Fruit fly (Drosophila melanogaster) whole organism, embryonic: ENCODE results near the gene Cpr66Cb.

Experiments
- BEAF-32 ChIP-seq: fragments of 200-800 bp; sonication (Bioruptor generic); optimal IDR thresholded peaks from 3 replicates; lab custom pipeline; 2017; ENCODE audit warnings: missing biosample characterization, missing genetic modification characterization, mild to moderate bottlenecking, moderate library complexity, missing genetic modification reagents
- Bgb ChIP-seq: fragments of 200-800 bp; sonication (Bioruptor generic); IDR thresholded peaks from 2 replicates; pipeline ENCODE4 v1.3.6; 2022; ENCODE audit warnings: missing biosample characterization, missing genetic modification characterization; ENCODE audit not compliant: partially characterized antibody
- CG12155 ChIP-seq: fragments of 200-800 bp; sonication (Bioruptor generic); optimal IDR thresholded peaks from 3 replicates; lab custom pipeline; 2016; ENCODE audit warnings: missing biosample characterization, missing genetic modification characterization
- CG1233 ChIP-seq: fragments of 200-800 bp; sonication (Bioruptor generic); optimal IDR thresholded peaks from 4 replicates; lab custom pipeline; 2018; ENCODE audit warnings: missing biosample characterization, mild to moderate bottlenecking, missing genetic modification characterization
- CG13775 ChIP-seq: fragments of 200-800 bp; sonication (Bioruptor generic); optimal IDR thresholded peaks from 3 replicates; lab custom pipeline; 2017; ENCODE audit warnings: missing biosample characterization, mild to moderate bottlenecking, missing genetic modification characterization
- CG15601 ChIP-seq: fragments of 200-800 bp; sonication (Bioruptor generic); optimal IDR thresholded peaks from 3 replicates; lab custom pipeline; 2019; ENCODE audit warnings: missing biosample characterization, mild to moderate bottlenecking, missing genetic modification characterization, moderate library complexity
- CG1602 ChIP-seq: fragments of 200-800 bp; sonication (Bioruptor generic); optimal IDR thresholded peaks from 3 replicates; lab custom pipeline; 2016; ENCODE audit warnings: missing biosample characterization, missing genetic modification characterization
- CG1603 ChIP-seq: fragments of 200-800 bp; sonication (Bioruptor generic); optimal IDR thresholded peaks from 2 replicates; lab custom pipeline; 2019; ENCODE audit warnings: missing biosample characterization, mild to moderate bottlenecking, missing genetic modification characterization, moderate library complexity
- CG17186 ChIP-seq: fragments of 200-800 bp; sonication (Bioruptor generic); optimal IDR thresholded peaks from 3 replicates; lab custom pipeline; 2017; ENCODE audit warnings: missing biosample characterization, missing genetic modification reagents, missing genetic modification characterization
- CG18476 ChIP-seq: fragments of 200-800 bp; sonication (Bioruptor generic); optimal IDR thresholded peaks from 2 replicates; lab custom pipeline; 2016; ENCODE audit warnings: missing biosample characterization, mild to moderate bottlenecking, missing genetic modification characterization
- CG2199 ChIP-seq: fragments of 200-800 bp; sonication (Bioruptor generic); IDR thresholded peaks from 3 replicates; pipeline ENCODE4 v1.3.6; 2022; ENCODE audit warnings: missing biosample characterization, missing genetic modification characterization
- CG4730 ChIP-seq: fragments of 200-800 bp; sonication (Bioruptor generic); IDR thresholded peaks from 2 replicates; pipeline ENCODE4 v1.3.6; 2022; ENCODE audit warnings: missing biosample characterization, missing genetic modification characterization
- CG6813 ChIP-seq: fragments of 200-800 bp; sonication (Bioruptor generic); optimal IDR thresholded peaks from 2 replicates; lab custom pipeline; 2017; ENCODE audit warnings: missing biosample characterization, missing genetic modification characterization, mild to moderate bottlenecking, moderate library complexity, missing genetic modification reagents
- CG7372 ChIP-seq: fragments of 200-800 bp; sonication (Bioruptor generic); IDR thresholded peaks from 2 replicates; pipeline ENCODE4 v1.3.6; 2022; ENCODE audit warnings: missing biosample characterization, missing genetic modification characterization
- CG7745 ChIP-seq: fragments of 200-800 bp; sonication (Bioruptor generic); optimal IDR thresholded peaks from 2 replicates; lab custom pipeline; 2018; ENCODE audit warnings: missing biosample characterization, mild to moderate bottlenecking, missing genetic modification characterization, moderate library complexity
- CG8765 ChIP-seq: fragments of 200-800 bp; sonication (Bioruptor generic); IDR thresholded peaks from 2 replicates; pipeline ENCODE4 v1.3.6; 2022; ENCODE audit warnings: missing biosample characterization, missing genetic modification characterization
- CG9437 ChIP-seq: fragments of 200-800 bp; sonication (Bioruptor generic); optimal IDR thresholded peaks from 2 replicates; lab custom pipeline; 2018; ENCODE audit warnings: missing biosample characterization, mild to moderate bottlenecking, missing genetic modification characterization
- CoRest ChIP-seq: fragments of 200-800 bp; sonication (Bioruptor generic); optimal IDR thresholded peaks from 3 replicates; lab custom pipeline; 2018; ENCODE audit warnings: missing biosample characterization, mild to moderate bottlenecking, missing genetic modification characterization, moderate library complexity
- D ChIP-seq, 2 experiments: fragments of 200-800 bp in 1 of 2; fragments of >200 bp in 1 of 2; sonication (Bioruptor generic) in 1 of 2; optimal IDR thresholded peaks; 2 replicates in 1 of 2; 3 replicates in 1 of 2; lab custom pipeline; 2017; ENCODE audit warnings: mild to moderate bottlenecking in 1 of 2, missing biosample characterization in 1 of 2, missing genetic modification characterization in 1 of 2, missing genetic modification reagents in 1 of 2
- Drgx ChIP-seq: fragments of 200-800 bp; sonication (Bioruptor generic); IDR thresholded peaks from 2 replicates; pipeline ENCODE4 v1.3.6; 2022; ENCODE audit warnings: missing biosample characterization, missing genetic modification characterization
- E2f1 ChIP-seq: fragments of 200-800 bp; sonication (Bioruptor generic); IDR thresholded peaks from 2 replicates; pipeline ENCODE4 v1.3.6; 2022; ENCODE audit warnings: missing biosample characterization, missing genetic modification characterization
- E2f2 ChIP-seq: fragments of 200-800 bp; sonication (Bioruptor generic); IDR thresholded peaks from 2 replicates; pipeline ENCODE4 v1.3.6; 2022; ENCODE audit warnings: missing biosample characterization, missing genetic modification characterization
- HLH4C ChIP-seq: fragments of 200-800 bp; sonication (Bioruptor generic); IDR thresholded peaks from 3 replicates; pipeline ENCODE4 v1.3.6; 2022; ENCODE audit warnings: missing biosample characterization, missing genetic modification characterization; ENCODE audit not compliant: partially characterized antibody
- MTF-1 ChIP-seq: fragments of 200-800 bp; sonication (Bioruptor generic); optimal IDR thresholded peaks from 2 replicates; lab custom pipeline; 2018; ENCODE audit warnings: missing biosample characterization, mild to moderate bottlenecking, missing genetic modification characterization, borderline replicate concordance
- Myb ChIP-seq: fragments of 200-800 bp; sonication (Bioruptor generic); optimal IDR thresholded peaks from 2 replicates; lab custom pipeline; 2016; ENCODE audit warnings: missing biosample characterization, missing genetic modification characterization
- Sox102F ChIP-seq: fragments of 200-800 bp; sonication (Bioruptor generic); optimal IDR thresholded peaks from 2 replicates; lab custom pipeline; 2018; ENCODE audit warnings: missing biosample characterization, mild to moderate bottlenecking, missing genetic modification characterization, moderate library complexity
- aop ChIP-seq: fragments of 200-800 bp; sonication (Bioruptor generic); IDR thresholded peaks from 2 replicates; pipeline ENCODE4 v1.3.6; 2022; ENCODE audit warnings: missing biosample characterization, missing genetic modification characterization
- chif ChIP-seq, 2 experiments: fragments of 200-800 bp; sonication (Bioruptor generic); optimal IDR thresholded peaks; 3 replicates each; lab custom pipeline; 2016; ENCODE audit warnings: missing biosample characterization in 2 of 2, missing genetic modification characterization in 2 of 2
- chinmo ChIP-seq: fragments of 200-800 bp; sonication (Bioruptor generic); IDR thresholded peaks from 4 replicates; pipeline ENCODE4 v1.3.6; 2022; ENCODE audit warnings: missing biosample characterization, missing genetic modification characterization; ENCODE audit not compliant: partially characterized antibody
- h ChIP-seq: fragments of >200 bp; optimal IDR thresholded peaks from 2 replicates; lab custom pipeline; 2017
- lola ChIP-seq, 3 experiments: fragments of >200 bp in 2 of 3; fragments of 200-800 bp in 1 of 3; sonication (Bioruptor generic) in 1 of 3; optimal IDR thresholded peaks; 2 replicates each; lab custom pipeline; 2017 to 2019; ENCODE audit warnings: missing biosample characterization in 3 of 3, missing genetic modification characterization in 3 of 3, mild to moderate bottlenecking in 1 of 3, moderate library complexity in 1 of 3
- mam ChIP-seq: fragments of 200-800 bp; sonication (Bioruptor generic); optimal IDR thresholded peaks from 3 replicates; lab custom pipeline; 2016; ENCODE audit warnings: missing biosample characterization, missing genetic modification characterization
- nerfin-2 ChIP-seq: fragments of 200-800 bp; sonication (Bioruptor generic); IDR thresholded peaks from 2 replicates; pipeline ENCODE4 v1.3.6; 2022; ENCODE audit warnings: missing biosample characterization, missing genetic modification characterization; ENCODE audit not compliant: partially characterized antibody
- nmo ChIP-seq: fragments of 200-800 bp; sonication (Bioruptor generic); optimal IDR thresholded peaks from 2 replicates; lab custom pipeline; 2018; ENCODE audit warnings: missing biosample characterization, mild to moderate bottlenecking, missing genetic modification characterization, moderate library complexity
- oc ChIP-seq: fragments of 200-800 bp; sonication (Bioruptor generic); optimal IDR thresholded peaks from 2 replicates; lab custom pipeline; 2018; ENCODE audit warnings: missing biosample characterization, mild to moderate bottlenecking, missing genetic modification characterization, moderate library complexity
- run ChIP-seq: fragments of 200-800 bp; sonication (Bioruptor generic); optimal IDR thresholded peaks from 3 replicates; lab custom pipeline; 2018; ENCODE audit warnings: missing biosample characterization, mild to moderate bottlenecking, missing genetic modification characterization
- sd ChIP-seq: fragments of 200-800 bp; sonication (Bioruptor generic); optimal IDR thresholded peaks from 3 replicates; lab custom pipeline; 2018; ENCODE audit warnings: missing biosample characterization, mild to moderate bottlenecking, missing genetic modification characterization, moderate library complexity
- seq ChIP-seq: fragments of 200-800 bp; sonication (Bioruptor generic); IDR thresholded peaks from 2 replicates; pipeline ENCODE4 v1.3.6; 2022; ENCODE audit warnings: missing biosample characterization, missing genetic modification characterization
- so ChIP-seq: fragments of 200-800 bp; sonication (Bioruptor generic); IDR thresholded peaks from 3 replicates; pipeline ENCODE4 v1.3.6; 2022; ENCODE audit warnings: missing biosample characterization, missing genetic modification characterization
- sqz ChIP-seq: fragments of 200-800 bp; sonication (Bioruptor generic); optimal IDR thresholded peaks from 3 replicates; lab custom pipeline; 2018; ENCODE audit warnings: missing biosample characterization, mild to moderate bottlenecking, missing genetic modification characterization
- unc-4 ChIP-seq: fragments of 200-800 bp; sonication (Bioruptor generic); IDR thresholded peaks from 2 replicates; pipeline ENCODE4 v1.3.6; 2022; ENCODE audit warnings: missing biosample characterization, missing genetic modification characterization; ENCODE audit not compliant: partially characterized antibody
- unpg ChIP-seq: fragments of 200-800 bp; sonication (Bioruptor generic); optimal IDR thresholded peaks from 3 replicates; lab custom pipeline; 2018; ENCODE audit warnings: missing biosample characterization, mild to moderate bottlenecking, missing genetic modification characterization, moderate library complexity

The Cpr66Cb gene

dm6 chr3L:8329005-8329404, 7.5 kb upstream of the Cpr66Cb start:
- TF ChIP-seq run (tag; lab: Kevin White, UChicago) (no peak), Bgb (GFP tag; lab: Robert Waterston, UW) (0 out of 2 replicates have a peak, but pooled peaks have one; percentile 25), chif (GFP tag; optimal IDR thresholded peaks at IDR 0.05; lab: Kevin White, UChicago) (no peak), unc-4 (GFP tag; lab: Robert Waterston, UW) (no peak), CG13775 (no peak), chinmo (GFP tag; lab: Robert Waterston, UW) (0 out of 4 replicates have a peak, but pooled peaks have one; percentile 41), lola (GFP tag; optimal IDR thresholded peaks at IDR 0.05; lab: Kevin White, UChicago) (peak in 1 of 3 experiments; percentile 76), oc (tag; lab: Kevin White, UChicago) (no peak)

DNA sequence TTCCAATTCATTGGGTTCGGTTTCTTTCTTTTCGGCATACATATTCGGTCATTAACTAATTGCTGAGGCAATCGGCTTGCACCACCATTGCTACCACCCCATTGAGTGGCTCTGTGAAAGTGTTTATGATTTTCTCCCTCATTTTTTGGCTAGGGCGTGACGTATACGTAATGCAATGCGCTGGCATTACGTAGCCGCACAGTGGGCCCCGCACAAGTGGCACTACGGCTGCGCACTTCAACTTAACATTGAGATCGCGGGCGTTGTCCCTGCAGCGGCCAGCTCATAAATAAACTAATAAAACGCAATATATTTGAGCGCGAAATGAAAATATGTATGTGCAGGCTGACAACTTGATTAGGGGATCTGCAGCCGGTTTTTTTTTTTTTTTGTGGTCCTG, 5.1 kb upstream of the Cpr66Cb start:
- TF ChIP-seq CG9437 = peak; percentile 65
- no peak for TF ChIP-seq CG18476 (GFP tag; lab: Kevin White, UChicago)
- peak; percentile 80 for TF ChIP-seq CG7372 (GFP tag; lab: Robert Waterston, UW)

dm6 chr3L:8333574-8333973, 2.9 kb upstream of the Cpr66Cb start:
- TF ChIP-seq mam (no peak), Drgx (GFP tag; lab: Robert Waterston, UW) (peak; percentile 29; the same call in 1 of the 2 replicates)

dm6 chr3L:8334338-8334737, 2.1 kb upstream of the Cpr66Cb start:
- peak; percentile 16 for TF ChIP-seq Sox102F (GFP tag; lab: Kevin White, UChicago)
- no peak for TF ChIP-seq aop
- TF ChIP-seq sqz (GFP tag; lab: Kevin White, UChicago) = no peak
- TF ChIP-seq CG1603 (tag; lab: Kevin White, UChicago) = peak; percentile 13

DNA sequence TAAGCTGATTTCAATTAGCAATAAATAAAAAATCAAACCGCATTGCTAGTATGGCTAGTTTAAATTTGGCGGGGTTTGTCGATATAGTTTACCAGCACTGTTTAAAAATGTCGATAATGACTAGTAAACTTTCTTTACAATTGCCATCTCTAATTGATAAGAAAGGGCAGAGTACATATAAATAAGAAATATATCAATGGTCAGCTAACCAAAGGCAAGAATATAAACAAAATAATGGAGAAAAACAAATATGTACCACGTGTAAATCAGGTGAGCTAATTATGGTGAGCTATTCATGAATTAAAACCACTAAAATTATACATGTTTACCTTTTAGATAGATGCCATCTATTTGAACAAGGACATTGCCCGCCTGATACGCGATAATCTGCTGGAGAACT, 2.4 kb downstream of the Cpr66Cb start, which contains the start of gene Pex2:
Gene Pex2 (plus strand): TSS at position 131 of the 400 bp plus-strand sequence.
- TF ChIP-seq CG12155 (GFP tag; lab: Kevin White, UChicago) (peak; percentile 48), E2f1 (GFP tag; lab: Robert Waterston, UW) (no peak), seq (no peak), CG1233 (GFP tag; lab: Kevin White, UChicago) (no peak), MTF-1 (GFP tag; lab: Kevin White, UChicago) (no peak), h (lab: Kevin White, UChicago) (no peak), so (GFP tag; lab: Robert Waterston, UW) (no peak), E2f2 (GFP tag; lab: Robert Waterston, UW) (peak; percentile 98), CG17186 (GFP tag; lab: Kevin White, UChicago) (no peak), CG4730 (GFP tag; lab: Robert Waterston, UW) (no peak), nmo (GFP tag; lab: Kevin White, UChicago) (no peak), CoRest (peak; percentile 20), sd (tag; lab: Kevin White, UChicago) (peak; percentile 16), CG8765 (no peak), Myb (GFP tag; lab: Kevin White, UChicago) (peak; percentile 27), mam (no peak), CG6813 (GFP tag; lab: Kevin White, UChicago) (no peak), unpg (GFP tag; lab: Kevin White, UChicago) (no peak), CG7745 (tag; lab: Kevin White, UChicago) (no peak), HLH4C (peak; percentile 37; the same call in 1 of the 3 replicates), run (tag; lab: Kevin White, UChicago) (no peak), CG2199 (no peak), CG1602 (no peak), unc-4 (GFP tag; lab: Robert Waterston, UW) (0 out of 2 replicates have a peak, but pooled peaks have one; percentile 25), CG15601 (peak; percentile 21), nerfin-2 (no peak), BEAF-32 (GFP tag; lab: Kevin White, UChicago) (peak; percentile 50), D (optimal IDR thresholded peaks at IDR 0.05; lab: Kevin White, UChicago) (no peak), D (GFP tag; optimal IDR thresholded peaks at IDR 0.05; lab: Kevin White, UChicago) (no peak)
